Fruit fly (Drosophila melanogaster) S2 (cell line): ENCODE measurements around the gene Nmd3.

ENCODE experiments used
- CG8478 ChIP-seq: fragments of >200 bp; optimal IDR thresholded peaks from 2 replicates; lab custom pipeline; 2018
- CTCF ChIP-seq, 2 experiments: fragments of >200 bp; optimal IDR thresholded peaks; 2 replicates each; lab custom pipeline; 2018

DNA sequence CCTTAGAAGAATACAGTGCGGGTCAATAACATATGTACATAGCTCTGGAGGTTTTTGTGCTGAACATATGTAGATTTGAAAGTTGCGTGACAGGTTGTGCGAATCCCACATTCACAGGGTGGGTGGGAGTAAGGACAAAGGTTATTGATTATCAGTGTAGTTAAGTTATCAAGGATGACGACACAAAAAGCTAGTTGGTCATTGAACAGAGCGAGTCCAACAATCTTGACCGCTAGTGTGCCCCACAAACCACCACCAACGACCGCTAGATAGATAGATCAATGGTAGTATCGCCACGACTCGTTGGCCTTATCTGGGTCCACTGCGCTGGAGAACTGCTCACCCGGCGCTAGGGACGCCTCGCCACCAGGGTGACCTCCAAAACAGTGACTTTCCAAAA is 37.9 kb downstream of the Nmd3 start:
- TF ChIP-seq CTCF (optimal IDR thresholded peaks at IDR 0.05; lab: Kevin White, UChicago) (no peak), CG8478 (lab: Kevin White, UChicago) (no peak)
